Worm (Caenorhabditis elegans) whole organism, L2 larva: ENCODE data around the gene srj-54.

Source experiments
- F13H6.1 ChIP-seq: sonication (generic microtip); optimal IDR thresholded peaks from 2 replicates; lab custom pipeline; 2016; ENCODE audit warnings: missing genetic modification characterization, missing compliant biosample characterization
- R02D3.7 ChIP-seq: fragments of 150-350 bp; optimal IDR thresholded peaks from 2 replicates; lab custom pipeline; 2014; ENCODE audit warnings: missing biosample characterization, missing genetic modification characterization
- ZK546.5 ChIP-seq: sonication (generic microtip); optimal IDR thresholded peaks from 2 replicates; lab custom pipeline; 2017; ENCODE audit warnings: missing biosample characterization, missing genetic modification characterization
- ama-1 ChIP-seq: fragments of 150-350 bp; optimal IDR thresholded peaks from 2 replicates; lab custom pipeline; 2018; ENCODE audit warnings: inconsistent platforms
- blmp-1 ChIP-seq: sonication (generic microtip); optimal IDR thresholded peaks from 2 replicates; lab custom pipeline; 2017; ENCODE audit warnings: missing genetic modification characterization, mild to moderate bottlenecking, missing compliant biosample characterization, antibody characterized with exemption, moderate library complexity; ENCODE audit not compliant: insufficient read depth
- crh-2 ChIP-seq: sonication (generic microtip); optimal IDR thresholded peaks from 2 replicates; lab custom pipeline; 2017; ENCODE audit warnings: missing biosample characterization, missing genetic modification characterization
- egl-27 ChIP-seq: sonication (generic microtip); optimal IDR thresholded peaks from 3 replicates; lab custom pipeline; 2017; ENCODE audit warnings: missing biosample characterization, missing genetic modification reagents, missing genetic modification characterization
- elt-3 ChIP-seq: sonication (generic microtip); optimal IDR thresholded peaks from 2 replicates; lab custom pipeline; 2017; ENCODE audit warnings: missing biosample characterization, missing genetic modification characterization
- fos-1 ChIP-seq: fragments of 150-350 bp; optimal IDR thresholded peaks from 2 replicates; lab custom pipeline; 2014; ENCODE audit warnings: missing biosample characterization, missing genetic modification characterization
- gmeb-1 ChIP-seq: fragments of 150-350 bp; optimal IDR thresholded peaks from 2 replicates; lab custom pipeline; 2014; ENCODE audit warnings: missing biosample characterization, missing genetic modification characterization
- lin-11 ChIP-seq: fragments of 150-350 bp; sonication (generic microtip); optimal IDR thresholded peaks from 2 replicates; lab custom pipeline; 2014; ENCODE audit warnings: missing biosample characterization, missing genetic modification characterization, inconsistent platforms, mixed read lengths
- lin-13 ChIP-seq: fragments of 150-350 bp; optimal IDR thresholded peaks from 2 replicates; lab custom pipeline; 2014; ENCODE audit warnings: missing biosample characterization, missing genetic modification reagents, missing genetic modification characterization
- mab-5 ChIP-seq: fragments of 150-350 bp; optimal IDR thresholded peaks from 2 replicates; lab custom pipeline; 2014; ENCODE audit warnings: missing biosample characterization, missing genetic modification characterization
- mbf-1 ChIP-seq: sonication (generic microtip); optimal IDR thresholded peaks from 2 replicates; lab custom pipeline; 2017; ENCODE audit warnings: missing biosample characterization, missing genetic modification characterization
- mdl-1 ChIP-seq, 2 experiments: fragments of 150-350 bp in 1 of 2; sonication (generic microtip) in 1 of 2; optimal IDR thresholded peaks; 2 replicates each; lab custom pipeline; 2017; ENCODE audit warnings: missing biosample characterization in 2 of 2, missing genetic modification characterization in 2 of 2
- nhr-11 ChIP-seq: fragments of 150-350 bp; optimal IDR thresholded peaks from 2 replicates; lab custom pipeline; 2014; ENCODE audit warnings: missing biosample characterization, missing genetic modification characterization
- nhr-12 ChIP-seq: fragments of 150-350 bp; optimal IDR thresholded peaks from 2 replicates; lab custom pipeline; 2014; ENCODE audit warnings: missing biosample characterization, missing genetic modification characterization
- nhr-129 ChIP-seq: fragments of 150-350 bp; optimal IDR thresholded peaks from 2 replicates; lab custom pipeline; 2014; ENCODE audit warnings: missing biosample characterization, missing genetic modification characterization
- nhr-21 ChIP-seq: fragments of 150-350 bp; optimal IDR thresholded peaks from 2 replicates; lab custom pipeline; 2014; ENCODE audit warnings: missing biosample characterization, missing genetic modification characterization
- nhr-23 ChIP-seq: fragments of 150-350 bp; optimal IDR thresholded peaks from 2 replicates; lab custom pipeline; 2014; ENCODE audit warnings: missing biosample characterization, missing genetic modification reagents, missing genetic modification characterization
- nhr-237 ChIP-seq: fragments of 150-350 bp; optimal IDR thresholded peaks from 2 replicates; lab custom pipeline; 2014; ENCODE audit warnings: missing biosample characterization, missing genetic modification characterization
- nhr-6 ChIP-seq: fragments of 150-350 bp; optimal IDR thresholded peaks from 2 replicates; lab custom pipeline; 2014; ENCODE audit warnings: missing biosample characterization, missing genetic modification characterization
- nhr-77 ChIP-seq: fragments of 150-350 bp; optimal IDR thresholded peaks from 2 replicates; lab custom pipeline; 2014; ENCODE audit warnings: missing biosample characterization, missing genetic modification characterization
- peb-1 ChIP-seq: fragments of 150-350 bp; optimal IDR thresholded peaks from 2 replicates; lab custom pipeline; 2014; ENCODE audit warnings: missing biosample characterization, missing genetic modification characterization
- sem-4 ChIP-seq: fragments of 150-350 bp; optimal IDR thresholded peaks from 2 replicates; lab custom pipeline; 2014; ENCODE audit warnings: missing biosample characterization, missing genetic modification reagents, missing genetic modification characterization
- skn-1 ChIP-seq: sonication (generic microtip); optimal IDR thresholded peaks from 2 replicates; lab custom pipeline; 2017; ENCODE audit warnings: missing biosample characterization, missing genetic modification characterization
- snpc-4 ChIP-seq: fragments of 150-350 bp; optimal IDR thresholded peaks from 2 replicates; lab custom pipeline; 2014; ENCODE audit warnings: missing biosample characterization, missing genetic modification characterization
- unc-39 ChIP-seq: fragments of 150-350 bp; optimal IDR thresholded peaks from 2 replicates; lab custom pipeline; 2014; ENCODE audit warnings: missing biosample characterization, missing genetic modification characterization
- unc-55 ChIP-seq: fragments of 150-350 bp; sonication (generic microtip); optimal IDR thresholded peaks from 3 replicates; lab custom pipeline; 2014; ENCODE audit warnings: missing biosample characterization, missing genetic modification reagents, missing genetic modification characterization
- unc-62 ChIP-seq: fragments of 150-350 bp; optimal IDR thresholded peaks from 2 replicates; lab custom pipeline; 2014; ENCODE audit warnings: missing biosample characterization, missing genetic modification reagents, missing genetic modification characterization
- zag-1 ChIP-seq: fragments of 150-350 bp; optimal IDR thresholded peaks from 2 replicates; lab custom pipeline; 2014; ENCODE audit warnings: missing biosample characterization, missing genetic modification characterization
- ztf-1 ChIP-seq: fragments of 200-800 bp; sonication (Bioruptor generic); conservative IDR thresholded peaks from 2 replicates; pipeline ENCODE4 v1.3.6; 2022; ENCODE audit warnings: missing genetic modification characterization, missing compliant biosample characterization
- ztf-11 ChIP-seq: sonication (generic microtip); optimal IDR thresholded peaks from 2 replicates; lab custom pipeline; 2017; ENCODE audit warnings: missing biosample characterization, missing genetic modification characterization
- ztf-4 ChIP-seq: fragments of 150-350 bp; optimal IDR thresholded peaks from 2 replicates; lab custom pipeline; 2014; ENCODE audit warnings: missing biosample characterization, missing genetic modification characterization

Gene srj-54

DNA sequence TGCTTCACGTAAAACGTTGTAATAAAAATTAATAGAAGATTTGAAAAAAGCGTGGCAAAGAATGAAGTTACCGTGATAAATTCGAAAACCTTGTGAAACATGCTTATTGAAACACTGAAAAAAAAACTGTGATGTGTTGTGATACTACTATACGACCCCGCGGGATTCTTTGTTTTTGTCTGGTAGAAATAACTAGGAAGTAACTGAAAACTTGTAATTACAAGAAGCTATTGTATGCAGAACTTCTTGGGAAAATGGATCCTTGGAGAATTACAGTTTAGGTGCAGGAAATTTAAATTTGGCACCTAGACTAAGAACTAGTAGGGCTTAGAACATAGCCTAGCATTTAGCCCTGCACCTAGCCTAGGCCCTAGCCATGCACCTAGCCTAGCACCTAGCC lies 20.2 kb upstream of the srj-54 start, which contains the start of gene str-39:
str-39 (minus strand) TSS at position 101 of the 400 bp plus-strand sequence.
- TF ChIP-seq mdl-1 (tag; optimal IDR thresholded peaks at IDR 0.05; lab: Kevin White, UChicago): no peak
- no peak for TF ChIP-seq ZK546.5 (tag; lab: Kevin White, UChicago)
- no peak for TF ChIP-seq R02D3.7 (tag; lab: Kevin White, UChicago)

DNA sequence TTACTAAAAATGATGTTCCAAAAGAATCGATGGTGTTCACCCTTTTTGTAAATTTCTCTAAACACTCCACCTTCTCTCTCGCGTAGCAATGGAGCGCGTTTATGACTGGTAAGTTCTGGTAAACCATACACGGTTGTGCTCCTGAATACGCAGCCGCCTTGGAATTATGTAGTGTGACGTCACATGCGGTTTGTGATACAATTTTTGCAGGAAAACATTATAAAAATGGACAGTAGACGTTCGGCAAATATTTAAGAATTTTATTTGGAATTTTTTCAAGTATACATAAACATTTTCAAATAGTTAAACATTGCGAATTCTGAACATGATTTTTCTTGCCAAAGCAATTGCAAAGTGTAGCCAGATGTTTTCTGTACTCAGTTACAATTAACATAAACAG lies 17.9 kb upstream of the srj-54 start, which contains the start of gene F37B4.10:
F37B4.10 (minus strand) TSS at position 101 of the 400 bp plus-strand sequence.
- peak; percentile 32 for TF ChIP-seq unc-55
- no peak for TF ChIP-seq snpc-4 (tag; lab: Kevin White, UChicago)
- no peak for TF ChIP-seq ztf-1
- no peak for TF ChIP-seq zag-1
- no peak for TF ChIP-seq egl-27 (tag; lab: Kevin White, UChicago)

DNA sequence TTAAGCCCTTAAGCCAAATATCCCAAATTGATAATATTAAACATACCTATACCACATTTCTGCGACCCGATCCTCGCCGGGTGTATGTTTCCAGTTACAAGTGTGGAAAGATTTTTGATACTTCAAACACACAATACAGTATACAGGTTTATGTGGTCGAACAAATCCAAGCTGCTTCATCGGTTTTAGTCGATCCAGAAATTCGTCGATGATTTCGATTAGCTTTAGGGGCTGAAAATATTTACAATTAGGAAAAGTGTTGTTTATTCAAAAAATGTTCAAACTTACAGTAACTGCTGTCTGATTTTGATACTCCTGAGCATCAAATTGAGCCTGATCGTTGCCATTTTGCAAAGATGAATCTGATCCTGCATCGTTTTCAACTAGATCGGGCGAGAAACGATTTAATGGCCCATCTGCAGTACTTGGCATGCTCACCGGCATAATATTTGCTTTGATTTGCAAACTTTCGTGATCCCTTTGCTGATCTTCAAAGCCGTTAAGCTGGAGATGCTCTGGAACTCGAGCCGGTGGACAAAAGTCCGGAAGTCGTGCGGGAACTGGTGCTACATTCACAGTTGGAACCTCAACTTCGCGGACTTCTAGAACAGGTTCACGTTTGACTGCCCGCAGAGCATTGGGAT lies 16.7 kb upstream of the srj-54 start:
- no peak for TF ChIP-seq mbf-1 (tag; lab: Kevin White, UChicago)
- no peak for TF ChIP-seq peb-1 (tag; lab: Kevin White, UChicago)
- no peak for TF ChIP-seq nhr-21 (tag; lab: Kevin White, UChicago)
- no peak for TF ChIP-seq skn-1 (tag; lab: Kevin White, UChicago)
- TF ChIP-seq unc-55: no peak
- no peak for TF ChIP-seq ama-1 (lab: Kevin White, UChicago)
- no peak for TF ChIP-seq elt-3 (tag; lab: Kevin White, UChicago)
- TF ChIP-seq snpc-4 (tag; lab: Kevin White, UChicago): no peak
- TF ChIP-seq nhr-77: no peak
- no peak for TF ChIP-seq nhr-11
- TF ChIP-seq blmp-1: no peak
- no peak for TF ChIP-seq ztf-11 (tag; lab: Kevin White, UChicago)
- no peak for TF ChIP-seq nhr-6 (tag; lab: Kevin White, UChicago)
- no peak for TF ChIP-seq nhr-129
- TF ChIP-seq nhr-23: no peak
- TF ChIP-seq F13H6.1 (tag; lab: Kevin White, UChicago): no peak
- TF ChIP-seq lin-11 (tag; lab: Kevin White, UChicago): no peak
- TF ChIP-seq ztf-4 (tag; lab: Kevin White, UChicago): no peak
- no peak for TF ChIP-seq crh-2 (tag; lab: Kevin White, UChicago)
- no peak for TF ChIP-seq R02D3.7 (tag; lab: Kevin White, UChicago)
- TF ChIP-seq, all 48 proteins: peak for 0

DNA sequence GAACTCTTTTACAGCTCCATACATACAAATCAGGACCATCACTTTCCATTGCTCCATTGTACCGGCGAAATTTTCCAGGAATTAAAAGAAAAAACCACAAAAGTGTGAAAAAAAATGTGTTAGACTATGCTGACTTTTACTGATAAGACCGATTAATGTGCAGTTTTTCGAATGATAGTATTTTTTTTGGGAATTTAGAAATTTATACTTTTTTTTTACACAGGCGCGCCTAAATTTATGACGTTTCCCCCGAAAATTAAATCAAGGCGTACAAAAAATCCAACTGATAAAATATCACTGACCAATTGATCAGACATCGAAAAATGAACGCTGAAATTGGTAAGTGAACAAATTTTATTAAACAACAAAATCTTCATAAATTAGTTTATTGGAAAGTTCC lies 15.8 kb upstream of the srj-54 start, which contains the start of gene folt-2:
folt-2 (minus strand) TSS at position 179 of the 400 bp plus-strand sequence.
- TF ChIP-seq mbf-1 (tag; lab: Kevin White, UChicago): no peak
- TF ChIP-seq fos-1: peak; percentile 60
- TF ChIP-seq, all 48 proteins: peak for 1

DNA sequence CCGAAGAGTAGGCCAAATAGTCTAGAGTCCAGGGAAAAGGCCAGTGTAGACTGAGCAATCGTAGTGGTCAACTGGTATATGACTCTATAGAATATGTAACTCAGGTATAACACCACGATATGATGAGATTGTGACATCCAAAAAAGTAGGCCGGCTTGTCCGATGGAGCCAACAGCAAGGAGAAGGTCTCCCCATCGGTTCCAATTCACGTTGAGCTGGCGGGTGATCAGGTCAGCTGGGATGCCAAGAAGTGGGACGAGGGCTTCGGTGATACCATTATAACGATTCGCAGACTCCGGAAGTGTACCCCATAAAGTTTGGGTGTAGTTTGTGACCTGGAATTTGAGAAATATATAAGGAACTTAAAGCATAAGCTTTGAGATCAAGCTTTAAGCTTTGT lies 13.3 kb upstream of the srj-54 start:
- TF ChIP-seq skn-1 (tag; lab: Kevin White, UChicago): no peak
- TF ChIP-seq gmeb-1 (tag; lab: Kevin White, UChicago): no peak
- no peak for TF ChIP-seq elt-3 (tag; lab: Kevin White, UChicago)
- TF ChIP-seq fos-1: no peak
- no peak for TF ChIP-seq lin-13 (GFP tag; lab: Kevin White, UChicago)
- no peak for TF ChIP-seq nhr-21 (tag; lab: Kevin White, UChicago)
- no peak for TF ChIP-seq egl-27 (tag; lab: Kevin White, UChicago)
- no peak for TF ChIP-seq F13H6.1 (tag; lab: Kevin White, UChicago)
- no peak for TF ChIP-seq nhr-12 (tag; lab: Kevin White, UChicago)
- TF ChIP-seq snpc-4 (tag; lab: Kevin White, UChicago): no peak
- no peak for TF ChIP-seq nhr-237 (tag; lab: Kevin White, UChicago)
- TF ChIP-seq crh-2 (tag; lab: Kevin White, UChicago): no peak
- TF ChIP-seq mab-5 (tag; lab: Kevin White, UChicago): no peak
- TF ChIP-seq unc-39 (tag; lab: Kevin White, UChicago): no peak
- no peak for TF ChIP-seq sem-4 (tag; lab: Kevin White, UChicago)
- no peak for TF ChIP-seq unc-62 (GFP tag; lab: Kevin White, UChicago)
- no peak for TF ChIP-seq ZK546.5 (tag; lab: Kevin White, UChicago)
- TF ChIP-seq ztf-4 (tag; lab: Kevin White, UChicago): no peak
- no peak for TF ChIP-seq zag-1
- no peak for TF ChIP-seq nhr-11
